Worm (Caenorhabditis elegans): ENCODE data around the gene T16D1.1.

The T16D1.1 gene

DNA sequence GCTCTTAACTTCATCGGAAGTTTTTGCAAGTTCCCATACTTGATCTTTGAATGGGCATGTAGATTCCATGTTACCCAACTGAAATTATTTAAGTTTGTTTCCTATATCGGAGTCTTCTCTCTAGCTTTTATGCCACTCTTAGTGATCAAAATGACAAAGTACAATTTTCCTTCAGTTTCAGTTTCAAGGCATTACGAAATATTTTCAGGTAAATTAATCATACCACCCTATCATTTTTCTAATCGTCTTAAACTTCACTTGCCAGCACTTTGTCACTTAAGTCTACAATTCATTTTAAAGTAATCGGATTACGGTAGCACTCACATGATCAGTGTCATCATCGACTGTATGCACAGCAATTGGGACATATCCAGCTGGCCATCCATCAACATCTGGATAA, 6.7 kb downstream of the T16D1.1 start:
- TF ChIP-seq unc-62 (GFP tag; optimal IDR thresholded peaks at IDR 0.05) = no peak

DNA sequence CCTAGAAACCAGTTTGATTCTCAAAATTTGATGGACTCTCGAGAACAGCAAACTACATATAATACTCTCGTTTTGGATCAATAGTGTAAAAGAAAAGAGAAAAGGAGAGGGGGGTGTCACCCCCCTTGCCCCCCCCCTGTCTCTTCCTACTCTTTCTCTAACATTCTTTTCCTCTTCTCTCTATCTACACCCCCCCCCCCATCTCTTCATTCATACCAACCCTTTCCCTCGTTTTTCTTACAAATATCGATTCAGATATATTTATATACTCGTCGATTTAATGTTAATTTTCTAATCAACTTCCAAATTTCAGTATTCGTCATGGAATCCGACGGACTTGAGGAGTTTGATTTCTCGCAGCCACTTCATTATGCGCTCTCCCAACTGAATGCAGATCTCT, 10.3 kb downstream of the T16D1.1 start, which contains the start of gene EGAP2.1:
Gene EGAP2.1 (plus strand): TSS at position 301 of the 400 bp plus-strand sequence.
- no peak for TF ChIP-seq unc-62 (GFP tag; optimal IDR thresholded peaks at IDR 0.05)

DNA sequence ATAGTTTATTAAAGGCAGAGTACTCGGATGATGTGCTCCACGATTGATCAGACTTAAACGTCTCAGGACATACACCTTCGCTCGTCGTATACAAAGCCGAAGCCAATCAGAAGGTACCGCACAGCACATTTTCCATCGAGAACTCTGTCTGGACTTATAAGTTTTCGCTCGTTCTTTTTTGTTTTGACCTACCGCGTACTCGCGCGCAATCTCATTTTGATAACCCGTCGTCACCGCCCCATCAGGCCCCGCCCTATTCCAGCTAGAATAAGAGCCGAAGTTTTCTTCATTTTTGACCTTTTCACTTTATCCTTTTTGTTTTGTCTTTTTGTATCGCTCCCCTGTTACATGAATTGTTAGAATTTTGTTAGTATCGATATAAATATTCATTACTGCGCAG, 11.9 kb downstream of the T16D1.1 start, which contains the start of gene EGAP2.2:
Gene EGAP2.2 (plus strand): TSS at position 301 of the 400 bp plus-strand sequence.
- no peak for TF ChIP-seq unc-62 (GFP tag; optimal IDR thresholded peaks at IDR 0.05)

DNA sequence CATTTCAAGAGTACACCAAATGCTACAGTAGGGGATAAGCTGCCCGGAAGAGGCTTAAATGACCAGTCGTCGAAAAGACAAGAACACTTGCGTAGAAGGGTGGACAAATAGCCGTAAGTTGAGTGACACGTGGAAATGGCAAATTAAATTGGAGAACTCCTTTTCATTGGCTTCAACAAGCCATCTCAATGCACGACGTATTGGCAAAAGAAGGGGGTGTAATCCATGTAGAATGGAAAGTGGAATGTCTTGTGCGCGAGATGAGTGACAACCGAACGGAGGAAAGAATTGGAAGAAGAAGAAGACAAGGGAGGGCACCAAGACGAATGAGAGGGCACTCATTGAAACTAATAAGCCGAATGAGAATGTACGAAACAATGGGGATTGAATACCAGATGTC, 12.8 kb downstream of the T16D1.1 start:
- TF ChIP-seq unc-62 (GFP tag; optimal IDR thresholded peaks at IDR 0.05) = no peak

DNA sequence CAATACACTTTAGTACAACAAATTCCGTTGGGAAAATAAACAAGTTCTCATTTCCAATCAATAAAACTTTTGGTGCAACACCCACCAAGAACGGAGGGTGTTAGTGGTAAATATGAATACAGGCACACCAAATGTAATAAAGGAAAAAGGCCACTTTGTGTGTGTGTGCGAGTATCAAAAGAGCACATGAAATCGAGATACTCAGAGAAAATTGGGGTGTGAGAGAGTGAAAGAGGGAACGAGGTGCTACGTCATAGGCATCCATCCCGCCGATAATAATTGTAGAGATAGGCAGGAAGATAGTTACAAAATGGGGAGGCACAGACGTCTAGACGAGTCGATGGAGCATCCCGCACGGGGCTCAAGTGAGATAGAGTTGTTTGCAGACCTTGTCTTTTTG, 13.7 kb downstream of the T16D1.1 start:
- no peak for TF ChIP-seq unc-62 (GFP tag; optimal IDR thresholded peaks at IDR 0.05)

DNA sequence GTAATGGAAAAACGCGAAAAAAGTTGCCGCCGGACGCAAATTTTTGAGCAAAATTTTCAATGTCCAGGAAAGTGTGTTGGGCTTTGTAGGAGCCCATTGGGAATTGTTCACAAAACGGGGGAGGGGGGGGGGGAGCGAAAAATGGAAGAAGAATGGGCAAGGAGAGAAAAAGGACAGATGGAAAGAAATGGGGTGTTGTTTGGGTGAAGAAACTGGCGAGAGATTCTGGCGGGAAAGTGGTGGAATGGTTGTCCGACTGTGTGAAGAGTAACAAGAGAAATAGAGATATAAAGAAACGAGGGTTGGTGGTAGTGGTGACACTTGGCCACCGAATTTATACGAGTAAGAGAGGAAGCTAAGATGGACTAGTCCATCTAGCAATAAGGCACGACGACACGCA, 15.2 kb downstream of the T16D1.1 start:
- TF ChIP-seq unc-62 (GFP tag; optimal IDR thresholded peaks at IDR 0.05) = no peak

DNA sequence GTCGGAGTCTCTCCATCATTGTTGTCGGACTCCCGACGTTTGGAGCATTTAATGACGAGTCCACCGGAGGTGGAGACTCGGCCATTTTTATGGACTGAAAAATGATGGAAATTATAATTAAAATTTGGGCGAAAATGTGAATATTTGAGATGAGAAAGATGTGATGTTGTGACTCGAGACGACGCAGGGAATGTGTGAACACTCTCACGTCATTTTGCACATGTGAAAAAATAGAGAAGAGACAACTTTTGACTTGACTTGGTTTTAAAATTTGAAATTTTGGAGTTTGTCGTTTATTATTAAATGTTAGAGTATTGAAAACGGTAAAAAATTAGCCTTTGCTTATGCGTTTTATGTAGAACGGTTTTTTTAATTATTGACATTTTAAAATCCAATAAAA, 16.2 kb downstream of the T16D1.1 start, which contains the start of gene dsh-1:
Gene dsh-1 (minus strand): TSS at position 101 of the 400 bp plus-strand sequence.
- no peak for TF ChIP-seq unc-62 (GFP tag; optimal IDR thresholded peaks at IDR 0.05)

DNA sequence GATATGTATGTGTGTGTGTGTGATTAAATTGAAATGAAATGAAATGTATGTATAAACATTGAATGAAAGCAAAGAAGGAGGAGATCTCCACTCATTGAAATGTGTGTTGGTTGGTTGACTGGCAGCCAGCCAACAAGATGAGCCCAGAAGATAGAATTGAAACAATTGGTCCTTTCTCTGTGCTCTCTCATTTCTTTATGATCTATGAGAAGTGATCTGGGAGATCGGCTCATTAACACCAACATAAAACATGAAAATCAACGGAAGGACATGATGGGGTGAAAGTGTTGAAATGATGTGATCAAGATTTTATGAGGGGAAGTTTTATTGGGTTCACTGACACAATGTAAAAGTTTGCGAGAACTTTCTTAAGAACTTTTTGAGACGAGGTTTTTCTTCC, 18.6 kb downstream of the T16D1.1 start:
- TF ChIP-seq unc-62 (GFP tag; optimal IDR thresholded peaks at IDR 0.05) = no peak

DNA sequence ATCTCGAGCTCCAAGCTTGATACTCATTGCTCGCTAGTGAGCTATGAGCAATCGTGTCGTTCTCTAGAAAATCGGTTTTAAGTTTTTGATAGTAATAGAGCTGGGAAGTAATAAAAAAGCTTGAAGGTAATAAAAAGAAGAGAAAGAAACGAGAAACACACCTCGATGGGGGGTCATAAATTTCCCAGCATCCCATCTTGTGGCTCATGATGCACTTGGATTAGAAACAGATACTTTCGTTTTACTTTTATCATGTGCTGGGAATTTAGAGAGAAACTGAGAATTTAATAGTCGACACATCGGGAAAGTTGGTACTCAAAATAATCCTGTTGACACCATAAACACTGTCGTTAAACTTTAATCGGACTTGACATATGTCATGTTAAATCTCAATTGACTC, 20.8 kb downstream of the T16D1.1 start:
- no peak for TF ChIP-seq unc-62 (GFP tag; optimal IDR thresholded peaks at IDR 0.05)

DNA sequence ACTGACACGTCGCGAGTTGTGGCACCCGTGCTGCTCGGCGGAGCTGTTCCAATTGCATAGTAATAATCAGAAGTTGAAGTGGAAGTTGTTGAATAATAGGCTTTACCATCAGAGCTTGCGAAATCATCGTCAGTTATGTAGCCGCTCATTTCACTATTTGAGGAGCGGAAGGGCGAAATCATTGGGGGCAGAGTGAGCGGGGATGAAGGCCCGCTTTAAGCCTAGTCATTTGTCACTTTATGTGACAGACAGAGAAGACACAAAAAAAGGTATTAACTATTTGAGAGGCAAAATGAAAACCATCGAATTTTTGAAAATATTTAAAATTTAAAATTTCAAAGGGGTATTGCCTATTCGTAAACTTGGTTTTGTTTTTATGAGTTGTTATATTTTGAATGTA, 23.1 kb downstream of the T16D1.1 start:
- TF ChIP-seq unc-62 (GFP tag; optimal IDR thresholded peaks at IDR 0.05) = no peak

DNA sequence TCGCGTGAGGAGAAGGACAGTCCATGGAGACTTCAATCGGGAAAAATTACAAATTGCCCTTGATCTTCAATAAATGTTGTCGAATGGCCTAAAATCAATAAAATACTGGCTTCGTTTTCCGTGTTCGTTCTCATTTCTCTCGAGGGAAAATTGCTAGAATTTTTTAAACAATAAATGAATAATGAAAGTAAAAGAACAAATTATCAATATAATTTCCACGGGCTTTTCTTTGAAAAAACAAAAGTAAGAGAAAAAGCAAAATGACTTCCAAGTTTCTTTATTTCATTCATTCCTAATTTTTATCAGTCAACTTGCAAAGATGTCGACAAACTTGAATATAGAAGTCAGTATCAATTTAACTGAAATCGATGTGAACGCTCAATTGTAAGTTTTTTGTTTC, 28.8 kb downstream of the T16D1.1 start, which contains the start of gene C34F11.1:
Gene C34F11.1 (plus strand): TSS at position 301 of the 400 bp plus-strand sequence.
- TF ChIP-seq unc-62 (GFP tag; optimal IDR thresholded peaks at IDR 0.05) = no peak

DNA sequence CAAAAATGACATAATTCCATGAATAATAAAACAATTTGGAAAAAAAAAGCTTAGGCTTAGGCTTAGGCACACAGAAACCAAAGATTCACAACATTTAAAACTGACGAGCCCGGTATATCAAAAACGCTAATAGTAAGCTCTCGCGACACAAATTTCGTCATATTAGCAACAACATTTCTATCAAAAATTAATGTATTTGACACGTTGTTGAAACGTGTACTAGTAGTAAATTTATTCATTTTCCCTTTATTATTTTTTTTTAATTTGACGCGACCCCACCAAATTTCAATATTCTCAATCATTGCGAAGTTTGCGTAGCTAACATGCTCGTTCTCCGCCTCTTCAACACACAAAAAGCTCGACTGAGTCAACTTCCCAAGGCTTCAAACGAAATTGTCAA, 29.5 kb downstream of the T16D1.1 start, which contains the start of gene C34F11.2:
Gene C34F11.2 (plus strand): TSS at position 301 of the 400 bp plus-strand sequence.
- no peak for TF ChIP-seq unc-62 (GFP tag; optimal IDR thresholded peaks at IDR 0.05)

DNA sequence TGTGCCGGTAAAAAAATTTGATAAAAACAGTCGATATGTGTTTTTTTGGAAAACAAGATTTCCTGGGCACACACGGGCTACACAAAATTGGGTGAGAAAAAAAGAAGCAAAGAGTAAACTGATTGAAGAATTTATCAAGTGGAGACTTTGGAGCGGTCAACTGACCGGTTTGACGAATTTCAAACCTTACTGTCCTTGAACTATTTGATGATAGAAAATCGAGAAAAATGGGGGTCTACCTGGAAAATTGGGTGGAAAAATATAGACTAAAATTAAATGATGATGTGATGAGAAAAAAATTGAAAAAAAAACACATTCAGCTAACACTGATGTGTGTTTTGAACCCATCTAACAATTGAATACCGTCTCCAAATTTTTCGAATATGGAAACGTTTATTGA, 30.6 kb downstream of the T16D1.1 start, which contains the start of gene C34F11.8:
Gene C34F11.8 (minus strand): TSS at position 135 of the 400 bp plus-strand sequence.
- TF ChIP-seq unc-62 (GFP tag; optimal IDR thresholded peaks at IDR 0.05) = no peak

DNA sequence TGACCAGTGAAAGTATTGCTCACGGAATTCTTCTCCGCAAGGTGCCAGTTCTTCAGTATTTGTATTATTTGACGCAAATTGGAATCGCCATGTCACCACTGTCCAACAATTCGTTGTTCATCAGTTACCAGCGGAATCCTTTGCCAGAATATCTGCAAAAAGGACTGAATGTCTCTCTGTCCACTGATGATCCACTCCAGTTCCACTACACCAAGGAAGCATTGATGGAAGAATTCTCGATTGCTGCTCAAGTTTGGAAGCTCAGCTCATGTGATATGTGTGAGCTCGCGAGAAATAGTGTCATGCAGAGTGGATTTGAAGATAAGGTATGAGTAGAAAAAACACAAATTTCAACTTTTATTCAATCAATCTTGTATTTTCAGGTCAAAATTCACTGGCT, 32.3 kb downstream of the T16D1.1 start:
- no peak for TF ChIP-seq unc-62 (GFP tag; optimal IDR thresholded peaks at IDR 0.05)

DNA sequence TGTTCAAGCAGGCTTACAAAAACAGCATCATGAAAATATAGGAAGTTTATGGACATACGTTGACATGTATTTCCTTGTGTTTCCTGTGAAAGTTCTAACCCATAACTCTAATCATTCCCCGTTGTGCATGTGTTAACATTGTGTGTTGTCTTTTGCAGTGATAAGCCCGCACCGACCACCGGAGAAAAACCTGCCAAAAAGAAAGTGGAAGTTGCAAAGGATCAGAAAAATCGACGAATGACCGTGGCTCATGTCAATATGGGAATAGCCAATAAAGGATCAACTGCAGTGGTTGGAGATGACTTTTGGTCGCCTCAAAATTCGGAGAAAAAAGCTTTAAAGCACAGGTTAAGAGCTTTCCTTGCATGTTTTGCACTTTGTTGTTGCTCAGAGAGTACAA, 36.2 kb downstream of the T16D1.1 start:
- no peak for TF ChIP-seq unc-62 (GFP tag; optimal IDR thresholded peaks at IDR 0.05)

DNA sequence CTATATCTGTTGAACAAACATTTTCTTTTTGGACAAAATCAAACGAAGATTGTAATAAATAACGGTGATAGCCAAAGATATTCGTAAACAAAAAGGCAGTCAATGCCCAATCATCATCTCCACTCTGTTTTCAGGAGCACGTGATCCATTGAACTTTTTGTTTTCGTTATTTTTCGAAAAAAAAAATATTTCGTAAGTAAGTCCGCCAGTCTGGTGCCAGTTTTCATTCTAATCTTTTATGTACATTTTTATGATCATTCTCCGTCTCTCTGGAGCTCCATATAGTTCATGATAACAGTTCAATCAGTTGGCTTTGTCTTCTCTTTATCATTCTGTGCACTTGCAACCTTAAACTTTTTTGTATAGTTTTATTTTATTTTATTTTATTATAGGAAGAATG, 38.5 kb downstream of the T16D1.1 start, which contains the start of gene ampd-1:
Gene ampd-1 (plus strand): TSS at position 393 of the 400 bp plus-strand sequence.
- TF ChIP-seq unc-62 (GFP tag; optimal IDR thresholded peaks at IDR 0.05) = no peak

DNA sequence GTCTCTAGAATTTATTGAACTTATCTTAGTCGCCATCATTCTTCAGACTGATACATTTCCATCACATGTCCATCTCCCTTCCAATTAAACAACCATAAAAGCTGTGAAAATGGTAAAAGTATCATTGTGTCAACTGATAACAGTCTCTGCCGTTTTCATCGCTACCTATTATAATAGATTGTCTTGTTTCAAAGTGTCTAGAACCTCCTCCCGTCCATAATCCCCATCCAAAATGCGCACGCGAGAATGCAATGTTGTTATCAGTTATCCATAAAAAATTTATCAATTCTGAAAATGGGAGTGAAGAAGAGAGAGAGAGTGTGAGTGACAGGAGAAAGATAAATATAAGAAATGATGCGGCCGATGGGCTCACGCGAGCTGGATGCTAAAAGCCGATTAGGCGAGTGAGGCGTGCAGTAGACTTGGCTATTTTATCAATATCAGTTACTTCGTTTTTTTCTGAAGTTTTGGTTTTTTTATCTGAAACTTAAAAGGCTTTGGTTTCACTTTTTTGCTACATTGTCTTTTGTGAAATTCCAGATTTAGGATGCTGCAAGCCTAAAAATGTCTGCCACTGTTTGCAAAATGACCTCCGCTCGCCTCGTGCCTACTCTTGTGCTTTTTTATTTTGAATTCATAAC, 39.4 kb downstream of the T16D1.1 start:
- no peak for TF ChIP-seq unc-62 (GFP tag; optimal IDR thresholded peaks at IDR 0.05)
